Worm (Caenorhabditis elegans): ENCODE results near the gene M04D8.4.

The M04D8.4 gene

DNA sequence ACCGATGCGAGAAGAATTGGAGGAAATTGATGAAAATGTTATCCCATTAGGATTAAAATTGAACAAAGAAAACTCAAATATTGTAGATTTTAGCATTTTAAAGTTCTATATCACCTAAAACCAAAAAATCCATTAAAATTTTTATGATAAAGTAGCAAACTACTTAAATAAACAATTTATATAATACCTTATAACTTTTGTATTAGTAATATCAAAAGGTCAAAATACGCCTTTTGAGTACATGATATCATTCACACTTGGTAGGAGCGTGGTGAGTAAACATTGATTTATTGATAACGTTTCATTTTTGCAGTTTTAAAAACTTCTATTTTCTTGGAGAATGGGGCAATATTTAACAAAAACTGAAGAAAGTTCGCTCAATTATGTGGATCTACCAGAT, 29.4 kb downstream of the M04D8.4 start, which contains the start of gene C05B5.5:
C05B5.5 (plus strand) TSS at position 301 of the 400 bp plus-strand sequence.
- TF ChIP-seq elt-3 (tag; optimal IDR thresholded peaks at IDR 0.05) = no peak

DNA sequence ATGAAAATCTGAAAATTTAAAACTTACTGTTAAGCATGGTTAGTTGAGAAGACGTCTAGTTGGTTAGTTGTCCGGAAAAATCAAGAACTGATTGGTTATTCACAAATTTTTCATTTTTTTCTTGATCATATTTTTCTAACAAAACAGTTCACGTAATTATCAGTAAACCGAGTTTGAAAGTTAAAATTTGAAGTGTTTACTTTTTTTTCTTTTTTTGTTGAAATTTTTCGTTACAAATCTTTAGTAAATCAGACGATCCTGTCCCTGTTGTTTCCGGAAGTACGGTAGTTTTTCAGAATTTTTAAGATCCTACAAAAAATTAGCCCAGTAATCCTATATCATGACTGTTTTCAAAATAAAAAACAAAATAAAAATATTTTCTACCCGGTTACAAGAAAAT, 30.0 kb downstream of the M04D8.4 start, which contains the start of gene C05B5.2:
C05B5.2 (minus strand) TSS at position 101 of the 400 bp plus-strand sequence.
- TF ChIP-seq blmp-1 (tag; optimal IDR thresholded peaks at IDR 0.05) (no peak), cnd-1 (tag; optimal IDR thresholded peaks at IDR 0.05) (no peak), ceh-43 (GFP tag; optimal IDR thresholded peaks at IDR 0.05) (no peak), lin-13 (tag; optimal IDR thresholded peaks at IDR 0.05) (no peak), hlh-1 (tag; optimal IDR thresholded peaks at IDR 0.05) (no peak), tbx-8 (GFP tag; optimal IDR thresholded peaks at IDR 0.05) (no peak), bed-3 (GFP tag; optimal IDR thresholded peaks at IDR 0.05) (no peak), lsy-2 (tag; optimal IDR thresholded peaks at IDR 0.05) (no peak), sem-2 (GFP tag; optimal IDR thresholded peaks at IDR 0.05) (no peak)

DNA sequence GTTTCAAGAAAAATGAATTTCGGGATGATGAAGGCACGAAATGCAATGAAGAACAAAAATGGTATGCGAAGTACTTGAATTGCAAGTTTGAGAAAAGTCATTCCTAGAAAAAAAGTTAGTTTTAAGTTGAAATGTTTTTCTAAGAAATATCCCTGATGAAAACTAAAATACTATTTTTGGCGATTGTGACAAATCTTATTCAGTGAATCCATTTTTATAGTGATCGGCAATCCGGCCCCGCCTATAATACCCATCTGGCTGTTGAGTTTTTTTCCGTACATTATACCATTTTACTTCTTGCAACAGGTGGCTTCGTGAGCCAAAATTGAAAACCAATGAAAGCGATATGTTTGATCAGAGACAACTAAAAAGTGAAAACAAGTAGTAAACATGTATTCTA, 31.2 kb downstream of the M04D8.4 start, which contains the start of gene C05B5.17:
C05B5.17 (minus strand) TSS at position 101 of the 400 bp plus-strand sequence.
- no peak for TF ChIP-seq tbx-8 (GFP tag; optimal IDR thresholded peaks at IDR 0.05)
- TF ChIP-seq pha-4 (tag; optimal IDR thresholded peaks at IDR 0.05) = no peak
- no peak for TF ChIP-seq hlh-1 (tag; optimal IDR thresholded peaks at IDR 0.05)
- no peak for TF ChIP-seq lsy-2 (tag; optimal IDR thresholded peaks at IDR 0.05)
- no peak for TF ChIP-seq snpc-4 (tag; optimal IDR thresholded peaks at IDR 0.05)
- TF ChIP-seq ceh-43 (GFP tag; optimal IDR thresholded peaks at IDR 0.05) = no peak
- no peak for TF ChIP-seq mls-2 (tag; optimal IDR thresholded peaks at IDR 0.05)
- TF ChIP-seq elt-1 (tag; optimal IDR thresholded peaks at IDR 0.05; ENCODE audit: borderline replicate concordance, insufficient read depth) = no peak
- no peak for TF ChIP-seq ceh-39 (tag; optimal IDR thresholded peaks at IDR 0.05)
- TF ChIP-seq mab-5 (tag; optimal IDR thresholded peaks at IDR 0.05) = no peak
- no peak for TF ChIP-seq zip-8 (tag; optimal IDR thresholded peaks at IDR 0.05)
- no peak for TF ChIP-seq sem-2 (GFP tag; optimal IDR thresholded peaks at IDR 0.05)
- no peak for TF ChIP-seq ceh-83 (GFP tag; optimal IDR thresholded peaks at IDR 0.05)
- no peak for TF ChIP-seq lin-32 (GFP tag; optimal IDR thresholded peaks at IDR 0.05)
- no peak for TF ChIP-seq flh-1 (GFP tag; optimal IDR thresholded peaks at IDR 0.05)
- TF ChIP-seq ham-2 (GFP tag; optimal IDR thresholded peaks at IDR 0.05) = no peak
- TF ChIP-seq mep-1 (tag; optimal IDR thresholded peaks at IDR 0.05) = no peak
- no peak for TF ChIP-seq nhr-2 (tag; optimal IDR thresholded peaks at IDR 0.05)
- TF ChIP-seq nhr-28 (tag; optimal IDR thresholded peaks at IDR 0.05) = no peak

ce11 chrIII:9997890-9998289, 32.6 kb downstream of the M04D8.4 start, which contains the start of gene pqn-8:
Gene pqn-8, minus strand, starts transcription at chrIII:9997990.
- no peak for TF ChIP-seq lin-32 (GFP tag; optimal IDR thresholded peaks at IDR 0.05)
- TF ChIP-seq sem-2 (GFP tag; optimal IDR thresholded peaks at IDR 0.05) = no peak
- no peak for TF ChIP-seq unc-120 (tag; optimal IDR thresholded peaks at IDR 0.05; ENCODE audit: poor library complexity, severe bottlenecking)
- no peak for TF ChIP-seq cnd-1 (tag; optimal IDR thresholded peaks at IDR 0.05)
- TF ChIP-seq ham-2 (GFP tag; optimal IDR thresholded peaks at IDR 0.05) = no peak
- TF ChIP-seq bed-3 (GFP tag; optimal IDR thresholded peaks at IDR 0.05) = no peak
- TF ChIP-seq nhr-237 (tag; optimal IDR thresholded peaks at IDR 0.05) = no peak
- no peak for TF ChIP-seq ceh-83 (GFP tag; optimal IDR thresholded peaks at IDR 0.05)
- TF ChIP-seq flh-1 (GFP tag; optimal IDR thresholded peaks at IDR 0.05) = no peak
- no peak for TF ChIP-seq unc-39 (tag; optimal IDR thresholded peaks at IDR 0.05)
- TF ChIP-seq lin-13 (tag; optimal IDR thresholded peaks at IDR 0.05) = no peak
- no peak for TF ChIP-seq mls-2 (tag; optimal IDR thresholded peaks at IDR 0.05)

- TF ChIP-seq nhr-2 (tag; optimal IDR thresholded peaks at IDR 0.05) (peak; percentile 84), zip-8 (tag; optimal IDR thresholded peaks at IDR 0.05) (peak; percentile 23), ztf-11 (tag; optimal IDR thresholded peaks at IDR 0.05) (no peak), nhr-237 (tag; optimal IDR thresholded peaks at IDR 0.05) (no peak)
These were observed 36.9 kb downstream of the M04D8.4 start, which contains the start of gene C05B5.4 for ce11 chrIII:9993535-9993934. Gene C05B5.4, plus strand, starts transcription at chrIII:9993885.

DNA sequence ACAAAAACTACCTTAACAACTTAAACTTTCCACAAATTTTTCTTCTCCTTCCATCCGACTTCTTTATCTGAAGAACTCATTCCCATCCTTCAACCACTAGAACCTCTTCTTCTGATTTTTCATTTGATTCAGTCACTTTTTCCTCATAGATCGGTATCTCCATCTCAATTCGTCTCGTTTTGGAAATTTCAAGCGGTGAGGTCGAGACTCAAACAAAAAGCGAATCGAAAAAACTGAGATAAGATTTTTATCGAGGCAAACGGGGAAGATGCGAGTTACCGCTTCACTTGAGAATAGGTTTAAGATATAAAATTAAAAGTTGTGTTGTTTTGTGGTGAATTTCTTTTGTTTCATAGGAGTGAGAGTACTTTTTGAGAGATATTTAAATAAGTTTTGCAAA, 39.1 kb downstream of the M04D8.4 start:
- no peak for TF ChIP-seq unc-62 (GFP tag; optimal IDR thresholded peaks at IDR 0.05)
- no peak for TF ChIP-seq ceh-39 (tag; optimal IDR thresholded peaks at IDR 0.05)
- TF ChIP-seq elt-1 (tag; optimal IDR thresholded peaks at IDR 0.05; ENCODE audit: borderline replicate concordance, insufficient read depth) = no peak
- TF ChIP-seq drap-1 (GFP tag; optimal IDR thresholded peaks at IDR 0.05) = no peak
- no peak for TF ChIP-seq zip-8 (tag; optimal IDR thresholded peaks at IDR 0.05)
- TF ChIP-seq bed-3 (GFP tag; optimal IDR thresholded peaks at IDR 0.05) = no peak
- TF ChIP-seq nhr-2 (tag; optimal IDR thresholded peaks at IDR 0.05) = no peak
- no peak for TF ChIP-seq blmp-1 (tag; optimal IDR thresholded peaks at IDR 0.05)
- TF ChIP-seq nhr-12 (tag; optimal IDR thresholded peaks at IDR 0.05) = no peak
